Worm (Caenorhabditis elegans): ENCODE measurements around the gene F58B4.7.

DNA sequence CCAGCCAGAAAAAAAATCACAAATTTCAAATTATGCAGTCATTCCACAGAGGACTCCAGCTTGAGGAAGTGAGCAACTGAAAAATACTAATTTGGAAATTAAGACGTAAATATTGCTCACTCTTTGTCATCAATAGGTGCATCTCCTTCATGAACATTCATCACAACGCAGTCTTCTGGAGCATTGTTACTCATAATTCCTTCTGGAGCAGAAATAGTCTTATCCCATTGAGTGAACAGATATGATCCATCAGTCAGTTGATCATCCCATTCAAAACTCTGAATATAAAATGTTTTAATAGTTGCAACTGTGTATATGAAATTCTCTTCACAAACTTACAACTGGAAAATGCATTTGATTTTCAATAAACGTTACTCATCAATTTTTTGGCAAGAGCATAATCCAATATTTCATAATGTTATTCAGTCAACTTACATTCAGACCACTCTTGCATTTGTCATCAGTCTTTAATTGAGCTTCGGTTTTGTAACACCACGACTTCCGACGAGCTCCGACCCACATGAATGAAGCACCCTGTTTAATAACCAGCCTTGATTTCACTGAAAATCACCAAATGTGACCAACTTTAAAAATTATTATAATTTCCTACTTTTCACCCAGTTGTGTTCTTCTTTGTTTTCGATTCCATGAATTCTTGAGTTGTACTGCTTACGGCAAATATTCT lies 30.5 kb upstream of the F58B4.7 start:
- no peak for TF ChIP-seq ceh-82 (tag; optimal IDR thresholded peaks at IDR 0.05)
- no peak for TF ChIP-seq R02D3.7 (tag; optimal IDR thresholded peaks at IDR 0.05)
- no peak for TF ChIP-seq zag-1 (tag; optimal IDR thresholded peaks at IDR 0.05)
